Fruit fly (Drosophila melanogaster) whole organism, embryonic: ENCODE data around the gene CG42541.

ENCODE experiments used
- CG11093 ChIP-seq: fragments of 200-800 bp; sonication (Bioruptor generic); IDR thresholded peaks from 3 replicates; pipeline ENCODE4 v1.3.6; 2022; ENCODE audit warnings: missing biosample characterization, missing genetic modification characterization
- CG11247 ChIP-seq: fragments of 200-800 bp; sonication (Bioruptor generic); IDR thresholded peaks from 2 replicates; pipeline ENCODE4 v1.3.6; 2022; ENCODE audit warnings: missing biosample characterization, missing genetic modification characterization
- CG11696 ChIP-seq: fragments of 200-800 bp; sonication (Bioruptor generic); IDR thresholded peaks from 2 replicates; pipeline ENCODE4 v1.3.6; 2022; ENCODE audit warnings: missing biosample characterization, missing genetic modification characterization
- CG12155 ChIP-seq: fragments of 200-800 bp; sonication (Bioruptor generic); optimal IDR thresholded peaks from 3 replicates; lab custom pipeline; 2016; ENCODE audit warnings: missing biosample characterization, missing genetic modification characterization
- CG1647 ChIP-seq: fragments of 200-800 bp; sonication (Bioruptor generic); optimal IDR thresholded peaks from 3 replicates; lab custom pipeline; 2016; ENCODE audit warnings: missing biosample characterization, missing genetic modification characterization
- CG18476 ChIP-seq: fragments of 200-800 bp; sonication (Bioruptor generic); optimal IDR thresholded peaks from 2 replicates; lab custom pipeline; 2016; ENCODE audit warnings: missing biosample characterization, mild to moderate bottlenecking, missing genetic modification characterization
- CG2199 ChIP-seq: fragments of 200-800 bp; sonication (Bioruptor generic); IDR thresholded peaks from 3 replicates; pipeline ENCODE4 v1.3.6; 2022; ENCODE audit warnings: missing biosample characterization, missing genetic modification characterization
- CG30431 ChIP-seq: fragments of 200-800 bp; sonication (Bioruptor generic); optimal IDR thresholded peaks from 2 replicates; lab custom pipeline; 2017; ENCODE audit warnings: missing biosample characterization, missing genetic modification characterization
- CG31388 ChIP-seq: fragments of 200-800 bp; sonication (Bioruptor generic); optimal IDR thresholded peaks from 2 replicates; lab custom pipeline; 2016; ENCODE audit warnings: missing biosample characterization, missing genetic modification characterization
- CG32532 ChIP-seq: fragments of 200-800 bp; sonication (Bioruptor generic); IDR thresholded peaks from 2 replicates; pipeline ENCODE4 v1.3.6; 2022; ENCODE audit warnings: missing biosample characterization, missing genetic modification characterization
- CG3281 ChIP-seq: fragments of 200-800 bp; sonication (Bioruptor generic); optimal IDR thresholded peaks from 3 replicates; lab custom pipeline; 2017; ENCODE audit warnings: missing biosample characterization, mild to moderate bottlenecking, missing genetic modification characterization
- CG33213 ChIP-seq: fragments of 200-800 bp; sonication (Bioruptor generic); optimal IDR thresholded peaks from 3 replicates; lab custom pipeline; 2016; ENCODE audit warnings: missing biosample characterization, missing genetic modification characterization
- CG3847 ChIP-seq: fragments of 200-800 bp; sonication (Bioruptor generic); IDR thresholded peaks from 2 replicates; pipeline ENCODE4 v1.3.6; 2022; ENCODE audit warnings: missing biosample characterization, missing genetic modification characterization
- CG4617 ChIP-seq: fragments of 200-800 bp; sonication (Bioruptor generic); optimal IDR thresholded peaks from 3 replicates; lab custom pipeline; 2016; ENCODE audit warnings: missing biosample characterization, missing genetic modification characterization, borderline replicate concordance
- CG4730 ChIP-seq: fragments of 200-800 bp; sonication (Bioruptor generic); IDR thresholded peaks from 2 replicates; pipeline ENCODE4 v1.3.6; 2022; ENCODE audit warnings: missing biosample characterization, missing genetic modification characterization
- CG7556 ChIP-seq: fragments of 200-800 bp; sonication (Bioruptor generic); optimal IDR thresholded peaks from 2 replicates; lab custom pipeline; 2017; ENCODE audit warnings: missing biosample characterization, mild to moderate bottlenecking, missing genetic modification characterization
- GATAe ChIP-seq: fragments of 200-800 bp; sonication (Bioruptor generic); conservative IDR thresholded peaks from 2 replicates; pipeline ENCODE4 v1.3.6; 2022; ENCODE audit warnings: missing biosample characterization, missing genetic modification characterization
- HLH3B ChIP-seq: fragments of 200-800 bp; sonication (Bioruptor generic); IDR thresholded peaks from 2 replicates; pipeline ENCODE4 v1.3.6; 2022; ENCODE audit warnings: missing biosample characterization, missing genetic modification characterization
- HLH4C ChIP-seq: fragments of 200-800 bp; sonication (Bioruptor generic); IDR thresholded peaks from 3 replicates; pipeline ENCODE4 v1.3.6; 2022; ENCODE audit warnings: missing biosample characterization, missing genetic modification characterization; ENCODE audit not compliant: partially characterized antibody
- HmgD ChIP-seq: fragments of 200-800 bp; sonication (Bioruptor generic); optimal IDR thresholded peaks from 3 replicates; lab custom pipeline; 2016; ENCODE audit warnings: missing biosample characterization, missing genetic modification characterization
- Hr3 ChIP-seq: fragments of 200-800 bp; sonication (Bioruptor generic); optimal IDR thresholded peaks from 3 replicates; lab custom pipeline; 2016; ENCODE audit warnings: missing biosample characterization, missing genetic modification characterization
- Med ChIP-seq: fragments of 200-800 bp; sonication (Bioruptor generic); peaks from one replicate; lab custom pipeline; 2016; ENCODE audit warnings: missing biosample characterization, missing genetic modification characterization, mild to moderate bottlenecking, inconsistent platforms, moderate library complexity
- Meics ChIP-seq: fragments of 200-800 bp; sonication (Bioruptor generic); optimal IDR thresholded peaks from 2 replicates; lab custom pipeline; 2017; ENCODE audit warnings: missing biosample characterization, mild to moderate bottlenecking, missing genetic modification characterization
- Mes4 ChIP-seq: fragments of 200-800 bp; sonication (Bioruptor generic); optimal IDR thresholded peaks from 2 replicates; lab custom pipeline; 2016; ENCODE audit warnings: missing biosample characterization, missing genetic modification characterization
- Ravus ChIP-seq: fragments of 200-800 bp; sonication (Bioruptor generic); IDR thresholded peaks from 2 replicates; pipeline ENCODE4 v1.3.6; 2022; ENCODE audit warnings: missing biosample characterization, missing genetic modification characterization
- Tbp ChIP-seq: fragments of >200 bp; optimal IDR thresholded peaks from 2 replicates; lab custom pipeline; 2018; ENCODE audit warnings: missing biosample characterization, missing genetic modification characterization
- al ChIP-seq: fragments of 200-800 bp; sonication (Bioruptor generic); IDR thresholded peaks from 2 replicates; pipeline ENCODE4 v1.3.6; 2022; ENCODE audit warnings: missing biosample characterization, missing genetic modification characterization
- ato ChIP-seq: fragments of 200-800 bp; sonication (Bioruptor generic); IDR thresholded peaks from 2 replicates; pipeline ENCODE4 v1.3.6; 2022; ENCODE audit warnings: missing biosample characterization, missing genetic modification characterization; ENCODE audit not compliant: partially characterized antibody
- bbx ChIP-seq: fragments of 200-800 bp; sonication (Bioruptor generic); IDR thresholded peaks from 2 replicates; pipeline ENCODE4 v1.3.6; 2022; ENCODE audit warnings: missing biosample characterization, missing genetic modification characterization; ENCODE audit not compliant: partially characterized antibody
- br ChIP-seq: fragments of >200 bp; optimal IDR thresholded peaks from 2 replicates; lab custom pipeline; 2017
- danr ChIP-seq: fragments of 200-800 bp; sonication (Bioruptor generic); IDR thresholded peaks from 2 replicates; pipeline ENCODE4 v1.3.6; 2022; ENCODE audit warnings: missing biosample characterization, missing genetic modification characterization
- dimm ChIP-seq: fragments of 200-800 bp; sonication (Bioruptor generic); IDR thresholded peaks from 2 replicates; pipeline ENCODE4 v1.3.6; 2022; ENCODE audit warnings: missing biosample characterization, missing genetic modification characterization
- exex ChIP-seq: fragments of 200-800 bp; sonication (Bioruptor generic); optimal IDR thresholded peaks from 4 replicates; lab custom pipeline; 2018; ENCODE audit warnings: missing biosample characterization, mild to moderate bottlenecking, missing genetic modification characterization, moderate library complexity
- eyg ChIP-seq: fragments of 200-800 bp; sonication (Bioruptor generic); optimal IDR thresholded peaks from 3 replicates; lab custom pipeline; 2016; ENCODE audit warnings: missing biosample characterization, missing genetic modification characterization
- fd102C ChIP-seq: fragments of 200-800 bp; sonication (Bioruptor generic); optimal IDR thresholded peaks from 2 replicates; lab custom pipeline; 2018; ENCODE audit warnings: missing biosample characterization, mild to moderate bottlenecking, missing genetic modification characterization, moderate library complexity
- gro ChIP-seq: fragments of 200-800 bp; sonication (Bioruptor generic); optimal IDR thresholded peaks from 2 replicates; lab custom pipeline; 2016; ENCODE audit warnings: missing biosample characterization, missing genetic modification characterization
- insv ChIP-seq, 2 experiments: fragments of 200-800 bp; sonication (Bioruptor generic); optimal IDR thresholded peaks; 3 replicates each; lab custom pipeline; 2016 to 2018; ENCODE audit warnings: missing biosample characterization in 2 of 2, missing genetic modification characterization in 2 of 2
- lab ChIP-seq: fragments of 200-800 bp; sonication (Bioruptor generic); optimal IDR thresholded peaks from 3 replicates; lab custom pipeline; 2017; ENCODE audit warnings: missing biosample characterization, missing genetic modification characterization, mild to moderate bottlenecking, moderate library complexity, missing genetic modification reagents
- lov ChIP-seq, 2 experiments: fragments of 200-800 bp in 1 of 2; fragments of >200 bp in 1 of 2; sonication (Bioruptor generic) in 1 of 2; IDR thresholded peaks in 1 of 2; optimal IDR thresholded peaks in 1 of 2; 2 replicates in 1 of 2; 3 replicates in 1 of 2; pipeline versions ENCODE4 v1.3.6 to Lab custom; 2017 to 2022; ENCODE audit warnings: missing biosample characterization in 1 of 2, missing genetic modification characterization in 1 of 2
- mld ChIP-seq: fragments of 200-800 bp; sonication (Bioruptor generic); IDR thresholded peaks from 3 replicates; pipeline ENCODE4 v1.3.6; 2022; ENCODE audit warnings: missing biosample characterization, missing genetic modification characterization; ENCODE audit not compliant: partially characterized antibody
- nerfin-1 ChIP-seq: fragments of 200-800 bp; sonication (Bioruptor generic); optimal IDR thresholded peaks from 3 replicates; lab custom pipeline; 2019; ENCODE audit warnings: missing biosample characterization, mild to moderate bottlenecking, missing genetic modification characterization, moderate library complexity
- pan ChIP-seq, 4 experiments: fragments of >200 bp in 3 of 4; fragments of 200-800 bp in 1 of 4; sonication (Bioruptor generic) in 1 of 4; optimal IDR thresholded peaks in 3 of 4; IDR thresholded peaks in 1 of 4; 2 replicates each; pipeline versions ENCODE4 v1.3.6 to Lab custom; 2017 to 2022; ENCODE audit warnings: missing biosample characterization in 2 of 4, missing genetic modification characterization in 2 of 4, mixed read lengths in 1 of 4
- phol ChIP-seq: fragments of 200-800 bp; sonication (Bioruptor generic); optimal IDR thresholded peaks from 3 replicates; lab custom pipeline; 2018; ENCODE audit warnings: missing biosample characterization, mild to moderate bottlenecking, missing genetic modification characterization, moderate library complexity
- pita ChIP-seq: fragments of 200-800 bp; sonication (Bioruptor generic); optimal IDR thresholded peaks from 2 replicates; lab custom pipeline; 2017; ENCODE audit warnings: missing biosample characterization, mild to moderate bottlenecking, missing genetic modification characterization
- slp2 ChIP-seq: fragments of 200-800 bp; sonication (Bioruptor generic); optimal IDR thresholded peaks from 2 replicates; lab custom pipeline; 2016; ENCODE audit warnings: missing biosample characterization, missing genetic modification characterization
- tin ChIP-seq: fragments of 200-800 bp; sonication (Bioruptor generic); optimal IDR thresholded peaks from 3 replicates; lab custom pipeline; 2016; ENCODE audit warnings: missing biosample characterization, missing genetic modification characterization
- tio ChIP-seq: fragments of 200-800 bp; sonication (Bioruptor generic); optimal IDR thresholded peaks from 2 replicates; lab custom pipeline; 2017; ENCODE audit warnings: missing biosample characterization, missing genetic modification characterization, inconsistent platforms
- trh ChIP-seq: fragments of 200-800 bp; sonication (Bioruptor generic); optimal IDR thresholded peaks from 2 replicates; lab custom pipeline; 2016; ENCODE audit warnings: missing biosample characterization, missing genetic modification characterization
- wdn ChIP-seq: fragments of 200-800 bp; sonication (Bioruptor generic); IDR thresholded peaks from 2 replicates; pipeline ENCODE4 v1.3.6; 2022; ENCODE audit warnings: missing biosample characterization, missing genetic modification characterization

Gene CG42541

DNA sequence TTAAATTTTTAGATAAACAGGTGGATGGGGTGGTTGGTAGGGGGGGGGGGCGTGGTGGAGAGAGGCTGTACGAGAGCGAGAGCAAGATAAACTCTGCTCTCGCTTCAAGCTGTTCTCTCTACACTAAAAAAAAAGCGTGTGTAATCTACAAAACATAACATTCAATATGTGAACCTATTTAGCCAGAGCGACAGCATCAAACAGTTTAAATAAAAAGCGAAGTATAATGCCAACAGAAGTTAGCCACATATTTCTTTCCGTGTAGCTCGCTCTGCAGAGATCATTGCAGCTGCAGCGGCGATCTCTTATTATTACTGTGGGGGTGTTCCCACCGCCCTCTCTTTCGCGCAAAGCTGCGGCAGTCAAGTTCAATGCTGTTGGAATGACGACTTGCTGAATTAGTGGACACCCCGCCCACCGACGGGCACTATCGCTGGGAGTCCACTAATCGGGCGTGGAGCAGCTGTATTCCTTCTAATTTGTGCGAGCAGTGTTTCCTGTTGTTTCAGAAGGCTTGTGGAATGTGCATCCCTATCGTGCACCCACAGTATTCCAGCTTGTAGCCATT is 61.8 kb downstream of the CG42541 start, which contains the start of gene CG2930 (continued):
- TF ChIP-seq ato, result no peak
- TF ChIP-seq Hr3, result peak; percentile 79
- peak; percentile 65 for TF ChIP-seq CG12155 (GFP tag; lab: Kevin White, UChicago)
- peak; percentile 94 for TF ChIP-seq Med
- TF ChIP-seq Tbp (GFP tag; lab: Kevin White, UChicago), result no peak
- TF ChIP-seq slp2 (GFP tag; lab: Kevin White, UChicago), result peak; percentile 77
- peak; percentile 71 for TF ChIP-seq CG1647
- no peak for TF ChIP-seq lov (optimal IDR thresholded peaks at IDR 0.05; lab: Kevin White, UChicago)
- TF ChIP-seq lov (GFP tag; IDR thresholded peaks at IDR 0.05; lab: Robert Waterston, UW), result peak; percentile 92
- no peak for TF ChIP-seq GATAe (GFP tag; lab: Robert Waterston, UW)
- TF ChIP-seq gro (GFP tag; lab: Kevin White, UChicago), result no peak
- TF ChIP-seq pan (optimal IDR thresholded peaks at IDR 0.05; lab: Kevin White, UChicago), result no peak
- peak in 1 of 2 experiments; percentile 94 for TF ChIP-seq pan (GFP tag; optimal IDR thresholded peaks at IDR 0.05 in 1 of 2, IDR thresholded peaks at IDR 0.05 in 1 of 2)
- TF ChIP-seq mld (GFP tag; lab: Robert Waterston, UW), result no peak
- peak; percentile 30 for TF ChIP-seq CG4617 (GFP tag; lab: Kevin White, UChicago)
- no peak for TF ChIP-seq pita
- TF ChIP-seq CG18476, result peak; percentile 71
- peak; percentile 26; the same call in 1 of the 2 replicates for TF ChIP-seq Ravus (GFP tag; lab: Robert Waterston, UW)
- no peak for TF ChIP-seq br (lab: Kevin White, UChicago)
- peak; percentile 77; the same call in 2 of the 3 replicates for TF ChIP-seq CG11093
- peak; percentile 58 for TF ChIP-seq CG3847 (GFP tag; lab: Robert Waterston, UW)
- peak; percentile 86 for TF ChIP-seq lab (GFP tag; lab: Kevin White, UChicago)
- TF ChIP-seq eyg (GFP tag; lab: Kevin White, UChicago), result peak; percentile 47
- TF ChIP-seq CG2199 (GFP tag; lab: Robert Waterston, UW), result peak; percentile 89; the same call in 2 of the 3 replicates
- no peak for TF ChIP-seq HmgD (GFP tag; lab: Kevin White, UChicago)
- peak; percentile 82 for TF ChIP-seq Mes4 (GFP tag; lab: Kevin White, UChicago)
- TF ChIP-seq HLH3B, result peak; percentile 94
- no peak for TF ChIP-seq exex
- peak; percentile 68 for TF ChIP-seq tio (GFP tag; lab: Kevin White, UChicago)
- TF ChIP-seq CG32532, result peak; percentile 80
- TF ChIP-seq CG30431, result peak; percentile 86
- peak; percentile 83 for TF ChIP-seq dimm (GFP tag; lab: Robert Waterston, UW)
- peak; percentile 67 for TF ChIP-seq nerfin-1
- peak; percentile 57 for TF ChIP-seq CG3281 (GFP tag; lab: Kevin White, UChicago)
- TF ChIP-seq phol, result peak; percentile 85
- peak; percentile 69 for TF ChIP-seq Meics (GFP tag; lab: Kevin White, UChicago)
- TF ChIP-seq CG7556 (GFP tag; lab: Kevin White, UChicago), result peak; percentile 75
- TF ChIP-seq CG11247 (GFP tag; lab: Robert Waterston, UW), result peak; percentile 69
- peak; percentile 69 for TF ChIP-seq CG31388
- peak; percentile 83 for TF ChIP-seq CG4730 (GFP tag; lab: Robert Waterston, UW)
- TF ChIP-seq tin (GFP tag; lab: Kevin White, UChicago), result peak; percentile 86
- TF ChIP-seq danr (GFP tag; lab: Robert Waterston, UW), result peak; percentile 69
- no peak for TF ChIP-seq HLH4C
- TF ChIP-seq wdn (GFP tag; lab: Robert Waterston, UW), result peak; percentile 41; the same call in 1 of the 2 replicates
- peak; percentile 63; the same call in 1 of the 2 replicates for TF ChIP-seq CG11696
- TF ChIP-seq trh (GFP tag; lab: Kevin White, UChicago), result peak; percentile 54
- TF ChIP-seq al (GFP tag; lab: Robert Waterston, UW), result peak; percentile 47; the same call in 1 of the 2 replicates
- TF ChIP-seq CG33213 (GFP tag; lab: Kevin White, UChicago), result peak; percentile 70
- 0 out of 2 replicates have a peak, but pooled peaks have one; percentile 13 for TF ChIP-seq bbx (GFP tag; lab: Robert Waterston, UW)
- no peak for TF ChIP-seq insv (GFP tag; optimal IDR thresholded peaks at IDR 0.05; lab: Kevin White, UChicago)
- TF ChIP-seq fd102C (GFP tag; lab: Kevin White, UChicago), result peak; percentile 13
